Worm (Caenorhabditis elegans): Measurements from ENCODE around the gene F29A7.8.

- TF ChIP-seq F13H6.1 (tag; optimal IDR thresholded peaks at IDR 0.05) = no peak
- no peak for TF ChIP-seq aly-2 (tag; optimal IDR thresholded peaks at IDR 0.05)
- no peak for TF ChIP-seq blmp-1 (tag; optimal IDR thresholded peaks at IDR 0.05; ENCODE audit: insufficient read depth)
- no peak for TF ChIP-seq dmd-4 (tag; optimal IDR thresholded peaks at IDR 0.05)
- TF ChIP-seq egl-27 (tag; optimal IDR thresholded peaks at IDR 0.05) = no peak
- no peak for TF ChIP-seq nhr-77 (tag; optimal IDR thresholded peaks at IDR 0.05)
- TF ChIP-seq fos-1 (tag; optimal IDR thresholded peaks at IDR 0.05) = no peak
- TF ChIP-seq snpc-4 (tag; optimal IDR thresholded peaks at IDR 0.05) = no peak
Measured at ce11 chrII:2783380-2783779, 25.5 kb upstream of the F29A7.8 start.
